Worm (Caenorhabditis elegans) whole organism, midembryonic: ENCODE results near the gene T26C5.4.

Experiments used
- cog-1 ChIP-seq: sonication (generic microtip); optimal IDR thresholded peaks from 2 replicates; lab custom pipeline; 2016; ENCODE audit warnings: missing genetic modification characterization, missing compliant biosample characterization
- klf-2 ChIP-seq: fragments of 200-800 bp; sonication (Bioruptor generic); conservative IDR thresholded peaks from 2 replicates; pipeline ENCODE4 v1.3.6; 2022; ENCODE audit warnings: missing genetic modification reagents, missing genetic modification characterization, missing compliant biosample characterization
- ref-1 ChIP-seq: fragments of 200-800 bp; sonication (Bioruptor generic); conservative IDR thresholded peaks from 2 replicates; pipeline ENCODE4 v1.3.6; 2022; ENCODE audit warnings: missing genetic modification reagents, missing genetic modification characterization, missing compliant biosample characterization
- tab-1 ChIP-seq: fragments of 200-800 bp; sonication (Bioruptor generic); IDR thresholded peaks from 2 replicates; pipeline ENCODE4 v1.3.6; 2022; ENCODE audit warnings: missing genetic modification characterization, missing compliant biosample characterization
- ztf-23 ChIP-seq: fragments of 200-800 bp; sonication (Bioruptor generic); IDR thresholded peaks from 2 replicates; pipeline ENCODE4 v1.3.6; 2022; ENCODE audit warnings: missing genetic modification reagents, missing genetic modification characterization, missing compliant biosample characterization
- ztf-29 ChIP-seq: fragments of 200-800 bp; sonication (Bioruptor generic); IDR thresholded peaks from 2 replicates; pipeline ENCODE4 v1.3.6; 2022; ENCODE audit warnings: missing genetic modification reagents, missing genetic modification characterization, missing compliant biosample characterization

ce11 chrII:9291632-9292031 lies 41.3 kb upstream of the T26C5.4 start, which contains the start of gene acs-7:
- no peak for TF ChIP-seq tab-1 (GFP tag; lab: Robert Waterston, UW)
- no peak for TF ChIP-seq klf-2 (GFP tag; lab: Robert Waterston, UW)
- no peak for TF ChIP-seq ref-1 (GFP tag; lab: Robert Waterston, UW)
- TF ChIP-seq ztf-23 (GFP tag; lab: Robert Waterston, UW) = no peak
- no peak for TF ChIP-seq cog-1 (tag; lab: Kevin White, UChicago)
- no peak for TF ChIP-seq ztf-29 (GFP tag; lab: Robert Waterston, UW)
